Fruit fly (Drosophila melanogaster) whole organism, adult: Measurements from ENCODE around the gene cmpy.

Source experiments
- CG11617 ChIP-seq: fragments of 200-800 bp; sonication (Bioruptor generic); optimal IDR thresholded peaks from 2 replicates; lab custom pipeline; 2017; ENCODE audit warnings: mild to moderate bottlenecking, missing biosample characterization, missing genetic modification reagents, missing genetic modification characterization
- CG12768 ChIP-seq: fragments of 200-800 bp; sonication (Bioruptor generic); optimal IDR thresholded peaks from 2 replicates; lab custom pipeline; 2017; ENCODE audit warnings: missing biosample characterization, missing genetic modification characterization, mild to moderate bottlenecking, moderate library complexity, missing genetic modification reagents
- CG14711 ChIP-seq: fragments of 200-800 bp; sonication (Bioruptor generic); optimal IDR thresholded peaks from 2 replicates; lab custom pipeline; 2018; ENCODE audit warnings: missing biosample characterization, mild to moderate bottlenecking, missing genetic modification characterization, moderate library complexity
- CG1620 ChIP-seq: fragments of 200-800 bp; sonication (Bioruptor generic); optimal IDR thresholded peaks from 2 replicates; lab custom pipeline; 2016; ENCODE audit warnings: missing biosample characterization, missing genetic modification characterization
- CG33017 ChIP-seq: fragments of 200-800 bp; sonication (Bioruptor generic); optimal IDR thresholded peaks from 2 replicates; lab custom pipeline; 2018; ENCODE audit warnings: missing biosample characterization, mild to moderate bottlenecking, missing genetic modification characterization, moderate library complexity
- CG5204 ChIP-seq: fragments of 200-800 bp; sonication (Bioruptor generic); optimal IDR thresholded peaks from 2 replicates; lab custom pipeline; 2016; ENCODE audit warnings: missing biosample characterization, missing genetic modification characterization
- CG7045 ChIP-seq: fragments of 200-800 bp; sonication (Bioruptor generic); optimal IDR thresholded peaks from 2 replicates; lab custom pipeline; 2017; ENCODE audit warnings: missing biosample characterization, mild to moderate bottlenecking, missing genetic modification characterization
- CG7101 ChIP-seq: fragments of 200-800 bp; sonication (Bioruptor generic); optimal IDR thresholded peaks from 2 replicates; lab custom pipeline; 2018; ENCODE audit warnings: missing biosample characterization, mild to moderate bottlenecking, missing genetic modification characterization, moderate library complexity
- Clk ChIP-seq: fragments of 200-800 bp; sonication (Bioruptor generic); optimal IDR thresholded peaks from 2 replicates; lab custom pipeline; 2017; ENCODE audit warnings: missing biosample characterization, missing genetic modification characterization
- Crg-1 ChIP-seq: fragments of 200-800 bp; sonication (Bioruptor generic); optimal IDR thresholded peaks from 2 replicates; lab custom pipeline; 2016; ENCODE audit warnings: missing biosample characterization, missing genetic modification characterization
- Hr96 ChIP-seq: fragments of 200-800 bp; sonication (Bioruptor generic); optimal IDR thresholded peaks from 2 replicates; lab custom pipeline; 2016; ENCODE audit warnings: missing biosample characterization, missing genetic modification characterization
- Mnt ChIP-seq: fragments of 200-800 bp; sonication (Bioruptor generic); optimal IDR thresholded peaks from 2 replicates; lab custom pipeline; 2016; ENCODE audit warnings: missing biosample characterization, mild to moderate bottlenecking, missing genetic modification characterization
- bab1 ChIP-seq: fragments of 200-800 bp; sonication (Bioruptor generic); optimal IDR thresholded peaks from 3 replicates; lab custom pipeline; 2019; ENCODE audit warnings: missing biosample characterization, mild to moderate bottlenecking, missing genetic modification characterization, moderate library complexity
- cic ChIP-seq: fragments of 200-800 bp; sonication (Bioruptor generic); optimal IDR thresholded peaks from 2 replicates; lab custom pipeline; 2017; ENCODE audit warnings: missing biosample characterization, mild to moderate bottlenecking, missing genetic modification characterization, moderate library complexity
- cnc ChIP-seq, 2 experiments: fragments of >200 bp; optimal IDR thresholded peaks; 2 replicates each; lab custom pipeline; 2017
- kay ChIP-seq: fragments of 200-800 bp; sonication (Bioruptor generic); peaks from one replicate; lab custom pipeline; 2016; ENCODE audit warnings: missing biosample characterization, missing genetic modification characterization, borderline replicate concordance
- ovo ChIP-seq: fragments of 200-800 bp; sonication (Bioruptor generic); optimal IDR thresholded peaks from 2 replicates; lab custom pipeline; 2016; ENCODE audit warnings: missing biosample characterization, missing genetic modification characterization
- pad ChIP-seq: fragments of 200-800 bp; sonication (Bioruptor generic); optimal IDR thresholded peaks from 3 replicates; lab custom pipeline; 2017; ENCODE audit warnings: missing biosample characterization, missing genetic modification characterization, mild to moderate bottlenecking, moderate library complexity, missing genetic modification reagents
- tj ChIP-seq: fragments of 200-800 bp; sonication (Bioruptor generic); optimal IDR thresholded peaks from 3 replicates; lab custom pipeline; 2017; ENCODE audit warnings: missing biosample characterization, mild to moderate bottlenecking, missing genetic modification characterization, moderate library complexity
- toe ChIP-seq: fragments of 200-800 bp; sonication (Bioruptor generic); optimal IDR thresholded peaks from 2 replicates; lab custom pipeline; 2016; ENCODE audit warnings: missing biosample characterization, missing genetic modification characterization

Gene cmpy

dm6 chr3L:20748577-20748976 lies 29.6 kb upstream of the cmpy start:
- no peak for TF ChIP-seq Crg-1 (GFP tag; lab: Kevin White, UChicago)
- TF ChIP-seq tj (GFP tag; lab: Kevin White, UChicago), result peak; percentile 91

- TF ChIP-seq Hr96 (GFP tag; lab: Kevin White, UChicago), result no peak
- TF ChIP-seq cnc (optimal IDR thresholded peaks at IDR 0.05; lab: Kevin White, UChicago), result no peak
- TF ChIP-seq CG7101 (tag; lab: Kevin White, UChicago), result no peak
- TF ChIP-seq pad, result no peak
- TF ChIP-seq CG14711 (tag; lab: Kevin White, UChicago), result no peak
- no peak for TF ChIP-seq ovo (GFP tag; lab: Kevin White, UChicago)
- no peak for TF ChIP-seq Crg-1 (GFP tag; lab: Kevin White, UChicago)
- no peak for TF ChIP-seq CG7045 (GFP tag; lab: Kevin White, UChicago)
These were observed 28.4 kb upstream of the cmpy start for dm6 chr3L:20747299-20747925.

dm6 chr3L:20739414-20739813 lies 20.4 kb upstream of the cmpy start, which contains the start of gene Gr77a:
Gene Gr77a (minus strand): TSS chr3L:20739430.
- TF ChIP-seq ovo (GFP tag; lab: Kevin White, UChicago) (no peak), cic (GFP tag; lab: Kevin White, UChicago) (no peak), CG33017 (no peak), CG5204 (no peak), Clk (GFP tag; lab: Kevin White, UChicago) (no peak), CG1620 (no peak), toe (no peak), CG12768 (GFP tag; lab: Kevin White, UChicago) (no peak), cnc (optimal IDR thresholded peaks at IDR 0.05; lab: Kevin White, UChicago) (no peak), CG7045 (GFP tag; lab: Kevin White, UChicago) (no peak), kay (GFP tag; lab: Kevin White, UChicago) (no peak), CG7101 (tag; lab: Kevin White, UChicago) (no peak), pad (no peak), Crg-1 (GFP tag; lab: Kevin White, UChicago) (no peak), CG14711 (tag; lab: Kevin White, UChicago) (no peak), bab1 (GFP tag; lab: Kevin White, UChicago) (no peak), CG11617 (GFP tag; lab: Kevin White, UChicago) (no peak), Hr96 (GFP tag; lab: Kevin White, UChicago) (no peak)

- TF ChIP-seq Clk (GFP tag; lab: Kevin White, UChicago) (no peak), toe (no peak)
These were observed 18.3 kb upstream of the cmpy start for dm6 chr3L:20737346-20737745.

- no peak for TF ChIP-seq CG5204
- peak; percentile 65 for TF ChIP-seq kay (GFP tag; lab: Kevin White, UChicago)
These were observed 17.3 kb upstream of the cmpy start for dm6 chr3L:20736266-20736665.

dm6 chr3L:20734258-20734624 lies 15.2 kb upstream of the cmpy start:
- no peak for TF ChIP-seq pad
- no peak for TF ChIP-seq toe
- TF ChIP-seq Crg-1 (GFP tag; lab: Kevin White, UChicago), result no peak
- TF ChIP-seq tj (GFP tag; lab: Kevin White, UChicago), result peak; percentile 94
- no peak for TF ChIP-seq cnc (optimal IDR thresholded peaks at IDR 0.05; lab: Kevin White, UChicago)
- no peak for TF ChIP-seq bab1 (GFP tag; lab: Kevin White, UChicago)
- TF ChIP-seq CG33017, result no peak
- TF ChIP-seq Clk (GFP tag; lab: Kevin White, UChicago), result no peak

- TF ChIP-seq CG12768 (GFP tag; lab: Kevin White, UChicago) (no peak), tj (GFP tag; lab: Kevin White, UChicago) (peak; percentile 98), Hr96 (GFP tag; lab: Kevin White, UChicago) (no peak), CG1620 (no peak)
These were observed 14.7 kb upstream of the cmpy start for dm6 chr3L:20733530-20734257.

- TF ChIP-seq cnc (optimal IDR thresholded peaks at IDR 0.05; lab: Kevin White, UChicago), result no peak
- TF ChIP-seq Mnt (GFP tag; lab: Kevin White, UChicago), result no peak
- TF ChIP-seq Hr96 (GFP tag; lab: Kevin White, UChicago), result no peak
- TF ChIP-seq CG1620, result no peak
- peak; percentile 37 for TF ChIP-seq tj (GFP tag; lab: Kevin White, UChicago)
These were observed 13.5 kb upstream of the cmpy start for dm6 chr3L:20732492-20732891.
